Worm (Caenorhabditis elegans): ENCODE measurements around the gene srj-53.

srj-53 gene

ce11 chrV:719731-720130 is 25.2 kb upstream of the srj-53 start, which contains the start of gene srbc-40:
srbc-40 (minus strand) TSS chrV:719831.
- TF ChIP-seq unc-130 (GFP tag; optimal IDR thresholded peaks at IDR 0.05) (no peak), ztf-26 (tag; optimal IDR thresholded peaks at IDR 0.05) (no peak), cebp-2 (GFP tag; IDR thresholded peaks at IDR 0.05) (no peak), ccch-3 (GFP tag; optimal IDR thresholded peaks at IDR 0.05) (no peak), mxl-1 (tag; optimal IDR thresholded peaks at IDR 0.05) (no peak), lin-54 (GFP tag; optimal IDR thresholded peaks at IDR 0.05) (no peak), sptf-2 (GFP tag; optimal IDR thresholded peaks at IDR 0.05) (no peak), ceh-79 (tag; optimal IDR thresholded peaks at IDR 0.05) (no peak), bed-2 (GFP tag; IDR thresholded peaks at IDR 0.05) (no peak), C06A6.2 (GFP tag; conservative IDR thresholded peaks at IDR 0.05) (no peak), rec-8 (tag; optimal IDR thresholded peaks at IDR 0.05) (no peak), nhr-80 (tag; optimal IDR thresholded peaks at IDR 0.05) (no peak), ceh-91 (GFP tag; IDR thresholded peaks at IDR 0.05) (no peak), ztf-6 (GFP tag; IDR thresholded peaks at IDR 0.05) (no peak)

- no peak for TF ChIP-seq C17E4.6 (GFP tag; IDR thresholded peaks at IDR 0.05)
- no peak for TF ChIP-seq him-1 (tag; optimal IDR thresholded peaks at IDR 0.05)
- TF ChIP-seq lin-26 (GFP tag; IDR thresholded peaks at IDR 0.05): no peak
- TF ChIP-seq attf-3 (GFP tag; conservative IDR thresholded peaks at IDR 0.05): no peak
- TF ChIP-seq ztf-25 (GFP tag; IDR thresholded peaks at IDR 0.05): no peak
- no peak for TF ChIP-seq ZK185.1 (tag; optimal IDR thresholded peaks at IDR 0.05; ENCODE audit: poor library complexity, severe bottlenecking)
- no peak for TF ChIP-seq mes-4 (tag; optimal IDR thresholded peaks at IDR 0.05)
- no peak for TF ChIP-seq ztf-6 (GFP tag; IDR thresholded peaks at IDR 0.05)
These were observed 18.4 kb upstream of the srj-53 start, which contains the start of gene cyp-33C11 for ce11 chrV:712882-713281. cyp-33C11 (minus strand) TSS chrV:712982.

ce11 chrV:708808-709207 is 14.3 kb upstream of the srj-53 start, which contains the start of gene srbc-39:
srbc-39 (plus strand) TSS chrV:709108.
- TF ChIP-seq ama-1 (optimal IDR thresholded peaks at IDR 0.05): no peak
- no peak for TF ChIP-seq ama-1 (GFP tag; optimal IDR thresholded peaks at IDR 0.05)
- TF ChIP-seq Y53G8AR.9 (GFP tag; conservative IDR thresholded peaks at IDR 0.05): no peak
- TF ChIP-seq attf-3 (GFP tag; conservative IDR thresholded peaks at IDR 0.05): no peak
- no peak for TF ChIP-seq gei-17 (GFP tag; optimal IDR thresholded peaks at IDR 0.05)
- no peak for TF ChIP-seq zim-3 (tag; optimal IDR thresholded peaks at IDR 0.05)
- no peak for TF ChIP-seq cebp-2 (GFP tag; IDR thresholded peaks at IDR 0.05)
- no peak for TF ChIP-seq nfyb-1 (GFP tag; IDR thresholded peaks at IDR 0.05)
- no peak for TF ChIP-seq nhr-179 (tag; optimal IDR thresholded peaks at IDR 0.05)
- no peak for TF ChIP-seq akir-1 (GFP tag; optimal IDR thresholded peaks at IDR 0.05)

ce11 chrV:706918-707317 is 12.4 kb upstream of the srj-53 start, which contains the start of gene srbc-38:
srbc-38 (plus strand) TSS chrV:707218.
- TF ChIP-seq attf-3 (GFP tag; conservative IDR thresholded peaks at IDR 0.05) (no peak), hmg-1.2 (GFP tag; IDR thresholded peaks at IDR 0.05) (no peak), nfya-2 (GFP tag; IDR thresholded peaks at IDR 0.05) (no peak), nfya-1 (tag; optimal IDR thresholded peaks at IDR 0.05; ENCODE audit: borderline replicate concordance, insufficient read depth) (no peak), B0336.3 (GFP tag; IDR thresholded peaks at IDR 0.05) (no peak), K12H6.12 (tag; optimal IDR thresholded peaks at IDR 0.05) (no peak), attf-5 (GFP tag; optimal IDR thresholded peaks at IDR 0.05) (no peak), Y95B8A.8 (GFP tag; IDR thresholded peaks at IDR 0.05) (no peak), nhr-27 (tag; optimal IDR thresholded peaks at IDR 0.05) (no peak), sea-2 (GFP tag; IDR thresholded peaks at IDR 0.05) (no peak), Y79H2A.3 (GFP tag; conservative IDR thresholded peaks at IDR 0.05) (no peak), ceh-27 (GFP tag; optimal IDR thresholded peaks at IDR 0.05) (no peak)
